Fruit fly (Drosophila melanogaster) Kc167 (cell line): ENCODE results near the gene lqfR.

ENCODE experiments used
- Myc ChIP-seq: fragments of >200 bp; optimal IDR thresholded peaks from 2 replicates; lab custom pipeline; 2017; ENCODE audit warnings: missing external identifiers
- Sin3A ChIP-seq: fragments of >200 bp; optimal IDR thresholded peaks from 2 replicates; lab custom pipeline; 2018; ENCODE audit warnings: missing external identifiers
- h ChIP-seq: fragments of >200 bp; optimal IDR thresholded peaks from 3 replicates; lab custom pipeline; 2018; ENCODE audit warnings: missing external identifiers
- insv ChIP-seq: fragments of >200 bp; optimal IDR thresholded peaks from 3 replicates; lab custom pipeline; 2018; ENCODE audit warnings: missing external identifiers
- psq ChIP-seq: fragments of >200 bp; optimal IDR thresholded peaks from 2 replicates; lab custom pipeline; 2017; ENCODE audit warnings: missing external identifiers
- ttk ChIP-seq: sonication (Bioruptor generic); optimal IDR thresholded peaks from 2 replicates; lab custom pipeline; 2017; ENCODE audit warnings: missing external identifiers

dm6 chr3R:22432200-22432804 is 21.2 kb downstream of the lqfR start:
- no peak for TF ChIP-seq Sin3A (lab: Kevin White, UChicago)
- TF ChIP-seq psq (lab: Kevin White, UChicago) = no peak
- TF ChIP-seq Myc (lab: Kevin White, UChicago) = no peak
- TF ChIP-seq ttk (lab: Kevin White, UChicago) = no peak
- no peak for TF ChIP-seq insv
- no peak for TF ChIP-seq h
